Fruit fly (Drosophila melanogaster) whole organism, embryonic: ENCODE data around the gene Pvf3.

ENCODE experiments used
- Atf-2 ChIP-seq: fragments of 200-800 bp; sonication (Bioruptor generic); optimal IDR thresholded peaks from 2 replicates; lab custom pipeline; 2016; ENCODE audit warnings: missing biosample characterization, missing genetic modification characterization
- CG10321 ChIP-seq: fragments of 200-800 bp; sonication (Bioruptor generic); IDR thresholded peaks from 2 replicates; pipeline ENCODE4 v1.3.6; 2022; ENCODE audit warnings: missing biosample characterization, missing genetic modification characterization
- CG11504 ChIP-seq: fragments of 200-800 bp; sonication (Bioruptor generic); optimal IDR thresholded peaks from 3 replicates; lab custom pipeline; 2019; ENCODE audit warnings: missing biosample characterization, mild to moderate bottlenecking, missing genetic modification characterization, moderate library complexity
- CG13123 ChIP-seq: fragments of 200-800 bp; sonication (Bioruptor generic); optimal IDR thresholded peaks from 2 replicates; lab custom pipeline; 2016; ENCODE audit warnings: missing biosample characterization, missing genetic modification characterization
- CG17612 ChIP-seq: fragments of 200-800 bp; sonication (Bioruptor generic); IDR thresholded peaks from 2 replicates; pipeline ENCODE4 v1.3.6; 2022; ENCODE audit warnings: missing biosample characterization, missing genetic modification characterization
- CG17829 ChIP-seq: fragments of 200-800 bp; optimal IDR thresholded peaks from 2 replicates; lab custom pipeline; 2019; ENCODE audit warnings: missing biosample characterization, mild to moderate bottlenecking, missing genetic modification characterization, moderate library complexity
- CG1832 ChIP-seq: fragments of 200-800 bp; sonication (Bioruptor generic); optimal IDR thresholded peaks from 2 replicates; lab custom pipeline; 2017; ENCODE audit warnings: missing biosample characterization, mild to moderate bottlenecking, missing genetic modification characterization, inconsistent platforms
- CG2199 ChIP-seq: fragments of 200-800 bp; sonication (Bioruptor generic); IDR thresholded peaks from 3 replicates; pipeline ENCODE4 v1.3.6; 2022; ENCODE audit warnings: missing biosample characterization, missing genetic modification characterization
- CG34376 ChIP-seq: fragments of 200-800 bp; sonication (Bioruptor generic); optimal IDR thresholded peaks from 2 replicates; lab custom pipeline; 2018; ENCODE audit warnings: missing biosample characterization, mild to moderate bottlenecking, missing genetic modification characterization
- CG3995 ChIP-seq: fragments of 200-800 bp; sonication (Bioruptor generic); optimal IDR thresholded peaks from 3 replicates; lab custom pipeline; 2016; ENCODE audit warnings: missing biosample characterization, missing genetic modification characterization
- CG4282 ChIP-seq: fragments of 200-800 bp; sonication (Bioruptor generic); optimal IDR thresholded peaks from 2 replicates; lab custom pipeline; 2016; ENCODE audit warnings: missing biosample characterization, missing genetic modification characterization
- CG7271 ChIP-seq: fragments of 200-800 bp; sonication (Bioruptor generic); optimal IDR thresholded peaks from 2 replicates; lab custom pipeline; 2018; ENCODE audit warnings: missing biosample characterization, mild to moderate bottlenecking, missing genetic modification characterization, moderate library complexity
- CG7745 ChIP-seq: fragments of 200-800 bp; sonication (Bioruptor generic); optimal IDR thresholded peaks from 2 replicates; lab custom pipeline; 2018; ENCODE audit warnings: missing biosample characterization, mild to moderate bottlenecking, missing genetic modification characterization, moderate library complexity
- CG9215 ChIP-seq: fragments of 200-800 bp; sonication (Bioruptor generic); IDR thresholded peaks from 2 replicates; pipeline ENCODE4 v1.3.6; 2022; ENCODE audit warnings: missing biosample characterization, missing genetic modification characterization
- CG9817 ChIP-seq: fragments of 200-800 bp; sonication (Bioruptor generic); optimal IDR thresholded peaks from 2 replicates; lab custom pipeline; 2018; ENCODE audit warnings: missing biosample characterization, mild to moderate bottlenecking, missing genetic modification characterization, moderate library complexity
- CoRest ChIP-seq: fragments of 200-800 bp; sonication (Bioruptor generic); optimal IDR thresholded peaks from 3 replicates; lab custom pipeline; 2018; ENCODE audit warnings: missing biosample characterization, mild to moderate bottlenecking, missing genetic modification characterization, moderate library complexity
- D ChIP-seq, 2 experiments: fragments of 200-800 bp in 1 of 2; fragments of >200 bp in 1 of 2; sonication (Bioruptor generic) in 1 of 2; optimal IDR thresholded peaks; 2 replicates in 1 of 2; 3 replicates in 1 of 2; lab custom pipeline; 2017; ENCODE audit warnings: mild to moderate bottlenecking in 1 of 2, missing biosample characterization in 1 of 2, missing genetic modification characterization in 1 of 2, missing genetic modification reagents in 1 of 2
- E2f1 ChIP-seq: fragments of 200-800 bp; sonication (Bioruptor generic); IDR thresholded peaks from 2 replicates; pipeline ENCODE4 v1.3.6; 2022; ENCODE audit warnings: missing biosample characterization, missing genetic modification characterization
- Hr39 ChIP-seq: fragments of >200 bp; optimal IDR thresholded peaks from 2 replicates; lab custom pipeline; 2017
- Hr78 ChIP-seq, 2 experiments: fragments of 200-800 bp in 1 of 2; fragments of >200 bp in 1 of 2; sonication (Bioruptor generic) in 1 of 2; optimal IDR thresholded peaks; 2 replicates each; lab custom pipeline; 2017 to 2019; ENCODE audit warnings: missing biosample characterization in 2 of 2, missing genetic modification characterization in 2 of 2, mild to moderate bottlenecking in 1 of 2, moderate library complexity in 1 of 2
- Kr ChIP-seq: fragments of 200-800 bp; sonication (Bioruptor generic); optimal IDR thresholded peaks from 2 replicates; lab custom pipeline; 2017; ENCODE audit warnings: missing biosample characterization, mild to moderate bottlenecking, missing genetic modification characterization
- Med ChIP-seq: fragments of 200-800 bp; sonication (Bioruptor generic); peaks from one replicate; lab custom pipeline; 2016; ENCODE audit warnings: missing biosample characterization, missing genetic modification characterization, mild to moderate bottlenecking, inconsistent platforms, moderate library complexity
- Poxn ChIP-seq: fragments of 200-800 bp; sonication (Bioruptor generic); IDR thresholded peaks from 2 replicates; pipeline ENCODE4 v1.3.6; 2022; ENCODE audit warnings: missing biosample characterization, missing genetic modification characterization
- Taf1 ChIP-seq: fragments of 200-800 bp; sonication (Bioruptor generic); IDR thresholded peaks from 2 replicates; pipeline ENCODE4 v1.3.6; 2022; ENCODE audit warnings: missing biosample characterization, missing genetic modification characterization
- ash1 ChIP-seq: fragments of 200-800 bp; sonication (Bioruptor generic); optimal IDR thresholded peaks from 2 replicates; lab custom pipeline; 2018; ENCODE audit warnings: missing biosample characterization, mild to moderate bottlenecking, missing genetic modification characterization
- chm ChIP-seq: fragments of 200-800 bp; sonication (Bioruptor generic); IDR thresholded peaks from 2 replicates; pipeline ENCODE4 v1.3.6; 2022; ENCODE audit warnings: missing biosample characterization, missing genetic modification characterization
- crol ChIP-seq: fragments of 200-800 bp; sonication (Bioruptor generic); IDR thresholded peaks from 2 replicates; pipeline ENCODE4 v1.3.6; 2022; ENCODE audit warnings: missing biosample characterization, missing genetic modification characterization
- dmrt11E ChIP-seq: fragments of 200-800 bp; sonication (Bioruptor generic); optimal IDR thresholded peaks from 3 replicates; lab custom pipeline; 2018; ENCODE audit warnings: missing biosample characterization, mild to moderate bottlenecking, missing genetic modification characterization, moderate library complexity
- ftz-f1 ChIP-seq: fragments of 200-800 bp; sonication (Bioruptor generic); optimal IDR thresholded peaks from 2 replicates; lab custom pipeline; 2016; ENCODE audit warnings: missing biosample characterization, missing genetic modification characterization
- gce ChIP-seq: fragments of 200-800 bp; sonication (Bioruptor generic); IDR thresholded peaks from 3 replicates; pipeline ENCODE4 v1.3.6; 2022; ENCODE audit warnings: missing biosample characterization, missing genetic modification characterization
- gcm ChIP-seq: fragments of 200-800 bp; sonication (Bioruptor generic); optimal IDR thresholded peaks from 2 replicates; lab custom pipeline; 2019; ENCODE audit warnings: missing biosample characterization, mild to moderate bottlenecking, missing genetic modification characterization, moderate library complexity
- gem ChIP-seq: fragments of 200-800 bp; sonication (Bioruptor generic); optimal IDR thresholded peaks from 2 replicates; lab custom pipeline; 2019; ENCODE audit warnings: missing biosample characterization, mild to moderate bottlenecking, missing genetic modification characterization, moderate library complexity
- insv ChIP-seq, 2 experiments: fragments of 200-800 bp; sonication (Bioruptor generic); optimal IDR thresholded peaks; 3 replicates each; lab custom pipeline; 2016 to 2018; ENCODE audit warnings: missing biosample characterization in 2 of 2, missing genetic modification characterization in 2 of 2
- jumu ChIP-seq: fragments of 200-800 bp; sonication (Bioruptor generic); optimal IDR thresholded peaks from 3 replicates; lab custom pipeline; 2016; ENCODE audit warnings: missing biosample characterization, missing genetic modification characterization
- kni ChIP-seq: fragments of 200-800 bp; sonication (Bioruptor generic); optimal IDR thresholded peaks from 3 replicates; lab custom pipeline; 2017; ENCODE audit warnings: mild to moderate bottlenecking, missing biosample characterization, missing genetic modification reagents, missing genetic modification characterization
- nerfin-1 ChIP-seq: fragments of 200-800 bp; sonication (Bioruptor generic); optimal IDR thresholded peaks from 3 replicates; lab custom pipeline; 2019; ENCODE audit warnings: missing biosample characterization, mild to moderate bottlenecking, missing genetic modification characterization, moderate library complexity
- nom ChIP-seq: fragments of 200-800 bp; sonication (Bioruptor generic); optimal IDR thresholded peaks from 2 replicates; lab custom pipeline; 2017; ENCODE audit warnings: missing biosample characterization, missing genetic modification characterization, mild to moderate bottlenecking, moderate library complexity, missing genetic modification reagents
- oc ChIP-seq: fragments of 200-800 bp; sonication (Bioruptor generic); optimal IDR thresholded peaks from 2 replicates; lab custom pipeline; 2018; ENCODE audit warnings: missing biosample characterization, mild to moderate bottlenecking, missing genetic modification characterization, moderate library complexity
- peb ChIP-seq: fragments of 200-800 bp; sonication (Bioruptor generic); IDR thresholded peaks from 2 replicates; pipeline ENCODE4 v1.3.6; 2022; ENCODE audit warnings: missing biosample characterization, missing genetic modification characterization
- prd ChIP-seq, 3 experiments: fragments of >200 bp in 2 of 3; fragments of 200-800 bp in 1 of 3; sonication (Bioruptor generic) in 1 of 3; optimal IDR thresholded peaks in 2 of 3; IDR thresholded peaks in 1 of 3; 2 replicates in 2 of 3; 3 replicates in 1 of 3; pipeline versions ENCODE4 v1.3.6 to Lab custom; 2017 to 2022; ENCODE audit warnings: missing biosample characterization in 1 of 3, missing genetic modification characterization in 1 of 3
- pros ChIP-seq: fragments of 200-800 bp; sonication (Bioruptor generic); optimal IDR thresholded peaks from 3 replicates; lab custom pipeline; 2019; ENCODE audit warnings: missing biosample characterization, mild to moderate bottlenecking, missing genetic modification characterization, moderate library complexity
- row ChIP-seq: fragments of 200-800 bp; sonication (Bioruptor generic); IDR thresholded peaks from 3 replicates; pipeline ENCODE4 v1.3.6; 2022; ENCODE audit warnings: missing biosample characterization, missing genetic modification characterization
- sens-2 ChIP-seq: fragments of 200-800 bp; sonication (Bioruptor generic); IDR thresholded peaks from 2 replicates; pipeline ENCODE4 v1.3.6; 2022; ENCODE audit warnings: missing biosample characterization, missing genetic modification characterization
- sim ChIP-seq: fragments of 200-800 bp; sonication (Bioruptor generic); IDR thresholded peaks from 2 replicates; pipeline ENCODE4 v1.3.6; 2022; ENCODE audit warnings: missing biosample characterization, missing genetic modification characterization
- sqz ChIP-seq: fragments of 200-800 bp; sonication (Bioruptor generic); optimal IDR thresholded peaks from 3 replicates; lab custom pipeline; 2018; ENCODE audit warnings: missing biosample characterization, mild to moderate bottlenecking, missing genetic modification characterization
- tna ChIP-seq: fragments of 200-800 bp; sonication (Bioruptor generic); IDR thresholded peaks from 2 replicates; pipeline ENCODE4 v1.3.6; 2022; ENCODE audit warnings: missing biosample characterization, missing genetic modification characterization; ENCODE audit not compliant: partially characterized antibody
- twi ChIP-seq: fragments of 200-800 bp; optimal IDR thresholded peaks from 2 replicates; lab custom pipeline; 2019; ENCODE audit warnings: missing biosample characterization, mild to moderate bottlenecking, missing genetic modification characterization, moderate library complexity

Gene Pvf3

dm6 chr2L:7138516-7139061, 18.9 kb downstream of the Pvf3 start (continued):
- no peak for TF ChIP-seq prd (optimal IDR thresholded peaks at IDR 0.05; lab: Kevin White, UChicago)
- TF ChIP-seq prd (GFP tag; IDR thresholded peaks at IDR 0.05; lab: Robert Waterston, UW), result peak; percentile 21; the same call in 1 of the 3 replicates
- TF ChIP-seq Atf-2 (GFP tag; lab: Kevin White, UChicago), result no peak
- TF ChIP-seq insv (GFP tag; optimal IDR thresholded peaks at IDR 0.05; lab: Kevin White, UChicago), result peak in 1 of 2 experiments; percentile 19
- TF ChIP-seq nerfin-1 (tag; lab: Kevin White, UChicago), result no peak
- TF ChIP-seq gem (tag; lab: Kevin White, UChicago), result no peak
- TF ChIP-seq CG17612, result no peak
- no peak for TF ChIP-seq CG9817 (tag; lab: Kevin White, UChicago)
- TF ChIP-seq CG4282 (GFP tag; lab: Kevin White, UChicago), result no peak
- no peak for TF ChIP-seq CG3995 (GFP tag; lab: Kevin White, UChicago)
- TF ChIP-seq Poxn (GFP tag; lab: Robert Waterston, UW), result no peak
- TF ChIP-seq nom (GFP tag; lab: Kevin White, UChicago), result no peak
- TF ChIP-seq CG7271 (tag; lab: Kevin White, UChicago), result no peak

dm6 chr2L:7136667-7137066, 20.8 kb downstream of the Pvf3 start:
- no peak for TF ChIP-seq peb (GFP tag; lab: Robert Waterston, UW)
- TF ChIP-seq ftz-f1 (GFP tag; lab: Kevin White, UChicago), result peak; percentile 12
- TF ChIP-seq gce (GFP tag; lab: Robert Waterston, UW), result no peak
- peak; percentile 52 for TF ChIP-seq Kr (GFP tag; lab: Kevin White, UChicago)
- peak; percentile 22; the same call in 1 of the 2 replicates for TF ChIP-seq crol (GFP tag; lab: Robert Waterston, UW)
- TF ChIP-seq nerfin-1 (tag; lab: Kevin White, UChicago), result peak; percentile 3
- TF ChIP-seq dmrt11E (tag; lab: Kevin White, UChicago), result peak; percentile 9
- TF ChIP-seq CG11504 (tag; lab: Kevin White, UChicago), result peak; percentile 30
- peak; percentile 17 for TF ChIP-seq Med (GFP tag; lab: Kevin White, UChicago)
- TF ChIP-seq sens-2, result no peak
- TF ChIP-seq CoRest (tag; lab: Kevin White, UChicago), result no peak
- no peak for TF ChIP-seq Hr39 (lab: Kevin White, UChicago)
- peak; percentile 41 for TF ChIP-seq kni (GFP tag; lab: Kevin White, UChicago)
- no peak for TF ChIP-seq CG10321 (GFP tag; lab: Robert Waterston, UW)
- no peak for TF ChIP-seq chm (GFP tag; lab: Robert Waterston, UW)
- TF ChIP-seq CG2199, result 0 out of 3 replicates have a peak, but pooled peaks have one; percentile 17
- TF ChIP-seq sim, result no peak
- peak; percentile 78 for TF ChIP-seq sqz (GFP tag; lab: Kevin White, UChicago)
- no peak for TF ChIP-seq E2f1 (GFP tag; lab: Robert Waterston, UW)
- no peak for TF ChIP-seq ash1
- no peak for TF ChIP-seq tna (GFP tag; lab: Robert Waterston, UW)
- TF ChIP-seq CG17829 (tag; lab: Kevin White, UChicago), result no peak
- TF ChIP-seq D (optimal IDR thresholded peaks at IDR 0.05; lab: Kevin White, UChicago), result no peak
- TF ChIP-seq D (GFP tag; optimal IDR thresholded peaks at IDR 0.05; lab: Kevin White, UChicago), result peak; percentile 44
- TF ChIP-seq pros (GFP tag; lab: Kevin White, UChicago), result peak; percentile 19
- no peak for TF ChIP-seq Taf1
- no peak for TF ChIP-seq CG7745 (tag; lab: Kevin White, UChicago)
- no peak for TF ChIP-seq CG13123 (GFP tag; lab: Kevin White, UChicago)
- peak in 1 of 2 experiments; percentile 62 for TF ChIP-seq Hr78 (GFP tag; optimal IDR thresholded peaks at IDR 0.05; lab: Kevin White, UChicago)
- no peak for TF ChIP-seq row
- peak; percentile 59 for TF ChIP-seq CG1832 (GFP tag; lab: Kevin White, UChicago)
- TF ChIP-seq CG9215, result no peak
- peak; percentile 20 for TF ChIP-seq gcm
- peak; percentile 57 for TF ChIP-seq twi (tag; lab: Kevin White, UChicago)
- no peak for TF ChIP-seq CG34376 (GFP tag; lab: Kevin White, UChicago)
- TF ChIP-seq jumu (GFP tag; lab: Kevin White, UChicago), result no peak
- TF ChIP-seq oc (tag; lab: Kevin White, UChicago), result peak; percentile 52
- TF ChIP-seq, all 482 proteins: peak for 17
